Worm (Caenorhabditis elegans) whole organism, L1 larva: ENCODE results near the gene cyn-13.
A peak's percentile ranks its signal among the peaks of the same experiment; 100 is the strongest.

ENCODE experiments used
- F16B12.6 ChIP-seq: fragments of 150-350 bp; optimal IDR thresholded peaks from 2 replicates; lab custom pipeline; 2014; ENCODE audit warnings: missing biosample characterization, missing genetic modification characterization
- alr-1 ChIP-seq: fragments of 200-800 bp; sonication (Bioruptor generic); optimal IDR thresholded peaks from 2 replicates; lab custom pipeline; 2018; ENCODE audit warnings: borderline replicate concordance, mild to moderate bottlenecking, missing genetic modification characterization, missing compliant biosample characterization
- ceh-63 ChIP-seq: fragments of 200-800 bp; sonication (Bioruptor generic); optimal IDR thresholded peaks from 2 replicates; lab custom pipeline; 2018; ENCODE audit warnings: mild to moderate bottlenecking, missing genetic modification characterization, missing compliant biosample characterization
- ceh-8 ChIP-seq: fragments of 200-800 bp; sonication (Bioruptor generic); optimal IDR thresholded peaks from 2 replicates; lab custom pipeline; 2018; ENCODE audit warnings: mild to moderate bottlenecking, missing genetic modification characterization, moderate library complexity, missing compliant biosample characterization
- ceh-88 ChIP-seq: fragments of 200-800 bp; sonication (Bioruptor generic); IDR thresholded peaks from 2 replicates; pipeline ENCODE4 v1.3.6; 2022; ENCODE audit warnings: missing genetic modification characterization, missing compliant biosample characterization
- ceh-90 ChIP-seq: sonication (generic microtip); optimal IDR thresholded peaks from 2 replicates; lab custom pipeline; 2016; ENCODE audit warnings: missing genetic modification characterization, missing compliant biosample characterization
- dpl-1 ChIP-seq, 3 experiments: fragments of 150-350 bp in 2 of 3; sonication (generic microtip) in 1 of 3; optimal IDR thresholded peaks; 2 replicates each; lab custom pipeline; 2014 to 2017; ENCODE audit warnings: missing biosample characterization in 3 of 3, missing genetic modification characterization in 3 of 3, missing genetic modification reagents in 3 of 3
- efl-1 ChIP-seq, 4 experiments: fragments of 150-350 bp; optimal IDR thresholded peaks in 3 of 4; peaks in 1 of 4; 1 replicate in 1 of 4; 2 replicates in 3 of 4; lab custom pipeline; 2014; ENCODE audit warnings: missing biosample characterization in 2 of 4, missing genetic modification characterization in 2 of 4, missing genetic modification reagents in 2 of 4
- elt-2 ChIP-seq: sonication (generic microtip); optimal IDR thresholded peaks from 2 replicates; lab custom pipeline; 2016; ENCODE audit warnings: missing genetic modification characterization, mild to moderate bottlenecking, inconsistent platforms, missing compliant biosample characterization, missing genetic modification reagents
- fkh-10 ChIP-seq: sonication (generic microtip); optimal IDR thresholded peaks from 2 replicates; lab custom pipeline; 2017; ENCODE audit warnings: missing biosample characterization, missing genetic modification reagents, missing genetic modification characterization
- hpl-2 ChIP-seq: fragments of 150-350 bp; optimal IDR thresholded peaks from 2 replicates; lab custom pipeline; 2014; ENCODE audit warnings: missing biosample characterization, missing genetic modification reagents, missing genetic modification characterization
- irx-1 ChIP-seq: sonication (generic microtip); optimal IDR thresholded peaks from 2 replicates; lab custom pipeline; 2016; ENCODE audit warnings: missing genetic modification characterization, missing compliant biosample characterization
- lin-35 ChIP-seq, 2 experiments: fragments of 150-350 bp; optimal IDR thresholded peaks; 2 replicates each; lab custom pipeline; 2014; ENCODE audit warnings: missing biosample characterization in 2 of 2, missing genetic modification characterization in 2 of 2, missing genetic modification reagents in 2 of 2
- mab-9 ChIP-seq: fragments of 200-800 bp; sonication (Bioruptor generic); IDR thresholded peaks from 2 replicates; pipeline ENCODE4 v1.3.6; 2022; ENCODE audit warnings: missing genetic modification reagents, missing genetic modification characterization, missing compliant biosample characterization
- mdl-1 ChIP-seq, 2 experiments: fragments of 150-350 bp; optimal IDR thresholded peaks; 2 replicates each; lab custom pipeline; 2014 to 2017; ENCODE audit warnings: missing biosample characterization in 2 of 2, missing genetic modification characterization in 2 of 2, inconsistent platforms in 1 of 2
- nhr-19 ChIP-seq: fragments of 200-800 bp; sonication (Bioruptor generic); conservative IDR thresholded peaks from 2 replicates; pipeline ENCODE4 v1.3.6; 2022; ENCODE audit warnings: missing genetic modification characterization, missing compliant biosample characterization
- nhr-20 ChIP-seq: sonication (generic microtip); optimal IDR thresholded peaks from 2 replicates; lab custom pipeline; 2016; ENCODE audit warnings: mild to moderate bottlenecking, missing genetic modification characterization, missing compliant biosample characterization
- nhr-28 ChIP-seq: fragments of 150-350 bp; optimal IDR thresholded peaks from 2 replicates; lab custom pipeline; 2014; ENCODE audit warnings: missing biosample characterization, missing genetic modification characterization
- nhr-71 ChIP-seq: sonication (generic microtip); optimal IDR thresholded peaks from 2 replicates; lab custom pipeline; 2016; ENCODE audit warnings: mild to moderate bottlenecking, missing genetic modification characterization, moderate library complexity, missing compliant biosample characterization
- nhr-76 ChIP-seq: sonication (generic microtip); optimal IDR thresholded peaks from 2 replicates; lab custom pipeline; 2017; ENCODE audit warnings: missing biosample characterization, missing genetic modification characterization
- nhr-77 ChIP-seq: fragments of 150-350 bp; optimal IDR thresholded peaks from 2 replicates; lab custom pipeline; 2014; ENCODE audit warnings: missing biosample characterization, missing genetic modification characterization
- nhr-84 ChIP-seq: sonication (generic microtip); optimal IDR thresholded peaks from 2 replicates; lab custom pipeline; 2017; ENCODE audit warnings: missing biosample characterization, missing genetic modification characterization
- nhr-90 ChIP-seq: sonication (generic microtip); optimal IDR thresholded peaks from 2 replicates; lab custom pipeline; 2016; ENCODE audit warnings: mild to moderate bottlenecking, missing genetic modification characterization, missing compliant biosample characterization; ENCODE audit not compliant: poor library complexity
- rnt-1 ChIP-seq: sonication (generic microtip); optimal IDR thresholded peaks from 2 replicates; lab custom pipeline; 2016; ENCODE audit warnings: mild to moderate bottlenecking, missing genetic modification characterization, moderate library complexity, missing compliant biosample characterization
- skn-1 ChIP-seq: fragments of 150-350 bp; optimal IDR thresholded peaks from 2 replicates; lab custom pipeline; 2014; ENCODE audit warnings: missing biosample characterization, missing genetic modification characterization
- snu-23 ChIP-seq: sonication (generic microtip); optimal IDR thresholded peaks from 2 replicates; lab custom pipeline; 2016; ENCODE audit warnings: missing genetic modification characterization, missing compliant biosample characterization
- unc-86 ChIP-seq: sonication (generic microtip); optimal IDR thresholded peaks from 2 replicates; lab custom pipeline; 2016; ENCODE audit warnings: missing genetic modification characterization, missing compliant biosample characterization
- unc-98 ChIP-seq: fragments of 200-800 bp; sonication (Bioruptor generic); IDR thresholded peaks from 2 replicates; pipeline ENCODE4 v1.3.6; 2022; ENCODE audit warnings: missing genetic modification characterization, missing compliant biosample characterization
- xbp-1 ChIP-seq: sonication (generic microtip); optimal IDR thresholded peaks from 2 replicates; lab custom pipeline; 2016; ENCODE audit warnings: missing genetic modification characterization, missing compliant biosample characterization

The cyn-13 gene

ce11 chrIV:17118585-17118984 lies 2.1 kb upstream of the cyn-13 start, which contains the start of gene uaf-2 (continued):
- TF ChIP-seq ceh-88 (GFP tag; lab: Robert Waterston, UW), result no peak
- peak; percentile 0 for TF ChIP-seq xbp-1 (tag; lab: Kevin White, UChicago)
- TF ChIP-seq nhr-71 (tag; lab: Kevin White, UChicago), result peak; percentile 46
- no peak for TF ChIP-seq mab-9 (GFP tag; lab: Robert Waterston, UW)
- no peak for TF ChIP-seq nhr-76
- peak; percentile 28 for TF ChIP-seq nhr-20 (tag; lab: Kevin White, UChicago)
- TF ChIP-seq unc-86, result no peak

- TF ChIP-seq ceh-90 (tag; lab: Kevin White, UChicago), result no peak
- TF ChIP-seq snu-23 (GFP tag; lab: Kevin White, UChicago), result no peak
- TF ChIP-seq nhr-28 (tag; lab: Kevin White, UChicago), result no peak
- no peak for TF ChIP-seq alr-1 (tag; lab: Kevin White, UChicago)
- TF ChIP-seq ceh-8 (GFP tag; lab: Kevin White, UChicago), result peak; percentile 21
These were observed 364 bp upstream of the cyn-13 start for ce11 chrIV:17116821-17117220.

- TF ChIP-seq nhr-90 (tag; lab: Kevin White, UChicago) (no peak), skn-1 (tag; lab: Kevin White, UChicago) (no peak), irx-1 (no peak), nhr-84 (tag; lab: Kevin White, UChicago) (no peak), hpl-2 (no peak)
These were observed 4.6 kb downstream of the cyn-13 start, which contains the start of gene Y116A8C.33 for ce11 chrIV:17111813-17112212. Gene Y116A8C.33, plus strand, starts transcription at chrIV:17112113.

- no peak for TF ChIP-seq fkh-10 (GFP tag; lab: Kevin White, UChicago)
- no peak for TF ChIP-seq efl-1 (optimal IDR thresholded peaks at IDR 0.05; lab: Kevin White, UChicago)
- TF ChIP-seq efl-1 (GFP tag; optimal IDR thresholded peaks at IDR 0.05 in 1 of 2; lab: Kevin White, UChicago), result peak in 1 of 2 experiments; percentile 78
- TF ChIP-seq, all 84 proteins: peak for 1
These were observed 5.6 kb downstream of the cyn-13 start, which contains the start of gene sfa-1 for ce11 chrIV:17110882-17111281. Gene sfa-1, minus strand, starts transcription at chrIV:17110982.

- no peak for TF ChIP-seq ceh-63 (GFP tag; lab: Kevin White, UChicago)
- no peak for TF ChIP-seq skn-1 (tag; lab: Kevin White, UChicago)
- TF ChIP-seq nhr-19 (GFP tag; lab: Robert Waterston, UW), result no peak
- no peak for TF ChIP-seq nhr-71 (tag; lab: Kevin White, UChicago)
- no peak for TF ChIP-seq efl-1 (optimal IDR thresholded peaks at IDR 0.05; lab: Kevin White, UChicago)
- no peak for TF ChIP-seq efl-1 (GFP tag; optimal IDR thresholded peaks at IDR 0.05 in 1 of 2; lab: Kevin White, UChicago)
- TF ChIP-seq rnt-1 (tag; lab: Kevin White, UChicago), result no peak
- no peak for TF ChIP-seq ceh-8 (GFP tag; lab: Kevin White, UChicago)
These were observed 7.0 kb downstream of the cyn-13 start for ce11 chrIV:17109436-17109835.

- peak in 1 of 3 experiments; percentile 11 for TF ChIP-seq dpl-1 (GFP tag; optimal IDR thresholded peaks at IDR 0.05; lab: Kevin White, UChicago)
- no peak for TF ChIP-seq efl-1 (optimal IDR thresholded peaks at IDR 0.05; lab: Kevin White, UChicago)
- peak; percentile 30 to 45 for TF ChIP-seq efl-1 (GFP tag; optimal IDR thresholded peaks at IDR 0.05 in 1 of 2; lab: Kevin White, UChicago)
- no peak for TF ChIP-seq lin-35 (GFP tag; optimal IDR thresholded peaks at IDR 0.05; lab: Kevin White, UChicago)
These were observed 7.7 kb downstream of the cyn-13 start for ce11 chrIV:17108805-17109204.

- TF ChIP-seq elt-2 (tag; lab: Kevin White, UChicago), result no peak
- TF ChIP-seq unc-86, result no peak
- TF ChIP-seq nhr-77 (tag; lab: Kevin White, UChicago), result no peak
- TF ChIP-seq unc-98 (GFP tag; lab: Robert Waterston, UW), result 0 out of 2 replicates have a peak, but pooled peaks have one; percentile 29
- TF ChIP-seq nhr-90 (tag; lab: Kevin White, UChicago), result no peak
- TF ChIP-seq F16B12.6 (tag; lab: Kevin White, UChicago), result no peak
- TF ChIP-seq mdl-1 (tag; optimal IDR thresholded peaks at IDR 0.05; lab: Kevin White, UChicago), result no peak
These were observed 8.3 kb downstream of the cyn-13 start for ce11 chrIV:17108200-17108599.
